Fruit fly (Drosophila melanogaster) whole organism, embryonic: Measurements from ENCODE around the gene CG6983.

Experiments used
- Asciz ChIP-seq: fragments of 200-800 bp; sonication (Bioruptor generic); optimal IDR thresholded peaks from 2 replicates; lab custom pipeline; 2017; ENCODE audit warnings: missing biosample characterization, mild to moderate bottlenecking, missing genetic modification characterization, missing genetic modification reagents
- Blimp-1 ChIP-seq: fragments of 200-800 bp; sonication (Bioruptor generic); optimal IDR thresholded peaks from 3 replicates; lab custom pipeline; 2018; ENCODE audit warnings: missing biosample characterization, missing genetic modification characterization, mild to moderate bottlenecking, moderate library complexity, missing genetic modification reagents
- CG11456 ChIP-seq: fragments of 200-800 bp; sonication (Bioruptor generic); IDR thresholded peaks from 3 replicates; pipeline ENCODE4 v1.3.6; 2022; ENCODE audit warnings: missing biosample characterization, missing genetic modification characterization
- CG12219 ChIP-seq: fragments of 200-800 bp; sonication (Bioruptor generic); optimal IDR thresholded peaks from 3 replicates; lab custom pipeline; 2018; ENCODE audit warnings: missing biosample characterization, mild to moderate bottlenecking, missing genetic modification characterization
- CG16815 ChIP-seq: fragments of 200-800 bp; sonication (Bioruptor generic); optimal IDR thresholded peaks from 3 replicates; lab custom pipeline; 2017; ENCODE audit warnings: missing biosample characterization, mild to moderate bottlenecking, missing genetic modification characterization
- CG2678 ChIP-seq: fragments of 200-800 bp; sonication (Bioruptor generic); optimal IDR thresholded peaks from 3 replicates; lab custom pipeline; 2019; ENCODE audit warnings: missing biosample characterization, mild to moderate bottlenecking, missing genetic modification characterization, moderate library complexity
- CG30020 ChIP-seq: fragments of 200-800 bp; optimal IDR thresholded peaks from 2 replicates; lab custom pipeline; 2019; ENCODE audit warnings: missing biosample characterization, mild to moderate bottlenecking, missing genetic modification characterization, moderate library complexity
- CG3065 ChIP-seq: fragments of 200-800 bp; sonication (Bioruptor generic); optimal IDR thresholded peaks from 2 replicates; lab custom pipeline; 2016; ENCODE audit warnings: missing biosample characterization, missing genetic modification characterization
- CG8944 ChIP-seq: fragments of 200-800 bp; sonication (Bioruptor generic); optimal IDR thresholded peaks from 3 replicates; lab custom pipeline; 2016; ENCODE audit warnings: missing biosample characterization, missing genetic modification characterization
- CG9727 ChIP-seq: fragments of 200-800 bp; sonication (Bioruptor generic); optimal IDR thresholded peaks from 3 replicates; lab custom pipeline; 2017; ENCODE audit warnings: missing biosample characterization, mild to moderate bottlenecking, missing genetic modification characterization
- CG9817 ChIP-seq: fragments of 200-800 bp; sonication (Bioruptor generic); optimal IDR thresholded peaks from 2 replicates; lab custom pipeline; 2018; ENCODE audit warnings: missing biosample characterization, mild to moderate bottlenecking, missing genetic modification characterization, moderate library complexity
- Chrac-16 ChIP-seq: fragments of 200-800 bp; sonication (Bioruptor generic); optimal IDR thresholded peaks from 3 replicates; lab custom pipeline; 2016; ENCODE audit warnings: missing biosample characterization, missing genetic modification characterization
- D19B ChIP-seq: fragments of 200-800 bp; sonication (Bioruptor generic); optimal IDR thresholded peaks from 2 replicates; lab custom pipeline; 2017; ENCODE audit warnings: missing biosample characterization, mild to moderate bottlenecking, missing genetic modification characterization
- Fer3 ChIP-seq: fragments of 200-800 bp; sonication (Bioruptor generic); optimal IDR thresholded peaks from 2 replicates; lab custom pipeline; 2018; ENCODE audit warnings: missing biosample characterization, mild to moderate bottlenecking, missing genetic modification characterization, moderate library complexity
- HLH4C ChIP-seq: fragments of 200-800 bp; sonication (Bioruptor generic); IDR thresholded peaks from 3 replicates; pipeline ENCODE4 v1.3.6; 2022; ENCODE audit warnings: missing biosample characterization, missing genetic modification characterization; ENCODE audit not compliant: partially characterized antibody
- HmgD ChIP-seq: fragments of 200-800 bp; sonication (Bioruptor generic); optimal IDR thresholded peaks from 3 replicates; lab custom pipeline; 2016; ENCODE audit warnings: missing biosample characterization, missing genetic modification characterization
- Hmr ChIP-seq: fragments of 200-800 bp; sonication (Bioruptor generic); optimal IDR thresholded peaks from 3 replicates; lab custom pipeline; 2017; ENCODE audit warnings: mild to moderate bottlenecking, missing biosample characterization, missing genetic modification reagents, missing genetic modification characterization
- Hr3 ChIP-seq: fragments of 200-800 bp; sonication (Bioruptor generic); optimal IDR thresholded peaks from 3 replicates; lab custom pipeline; 2016; ENCODE audit warnings: missing biosample characterization, missing genetic modification characterization
- Meics ChIP-seq: fragments of 200-800 bp; sonication (Bioruptor generic); optimal IDR thresholded peaks from 2 replicates; lab custom pipeline; 2017; ENCODE audit warnings: missing biosample characterization, mild to moderate bottlenecking, missing genetic modification characterization
- Myb ChIP-seq: fragments of 200-800 bp; sonication (Bioruptor generic); optimal IDR thresholded peaks from 2 replicates; lab custom pipeline; 2016; ENCODE audit warnings: missing biosample characterization, missing genetic modification characterization
- PHDP ChIP-seq: fragments of 200-800 bp; sonication (Bioruptor generic); optimal IDR thresholded peaks from 3 replicates; lab custom pipeline; 2018; ENCODE audit warnings: missing biosample characterization, mild to moderate bottlenecking, missing genetic modification characterization, moderate library complexity
- Ptx1 ChIP-seq: fragments of 200-800 bp; sonication (Bioruptor generic); IDR thresholded peaks from 2 replicates; pipeline ENCODE4 v1.3.6; 2022; ENCODE audit warnings: missing biosample characterization, missing genetic modification characterization
- YL-1 ChIP-seq: fragments of 200-800 bp; sonication (Bioruptor generic); optimal IDR thresholded peaks from 3 replicates; lab custom pipeline; 2017; ENCODE audit warnings: missing biosample characterization, mild to moderate bottlenecking, missing genetic modification characterization
- bbx ChIP-seq: fragments of 200-800 bp; sonication (Bioruptor generic); IDR thresholded peaks from 2 replicates; pipeline ENCODE4 v1.3.6; 2022; ENCODE audit warnings: missing biosample characterization, missing genetic modification characterization; ENCODE audit not compliant: partially characterized antibody
- caup ChIP-seq: fragments of 200-800 bp; sonication (Bioruptor generic); optimal IDR thresholded peaks from 3 replicates; lab custom pipeline; 2017; ENCODE audit warnings: missing biosample characterization, mild to moderate bottlenecking, missing genetic modification characterization, moderate library complexity; ENCODE audit not compliant: severe bottlenecking
- cwo ChIP-seq: fragments of 200-800 bp; sonication (Bioruptor generic); optimal IDR thresholded peaks from 3 replicates; lab custom pipeline; 2017; ENCODE audit warnings: missing biosample characterization, missing genetic modification characterization, mild to moderate bottlenecking, moderate library complexity, missing genetic modification reagents
- dan ChIP-seq: fragments of 200-800 bp; sonication (Bioruptor generic); IDR thresholded peaks from 2 replicates; pipeline ENCODE4 v1.3.6; 2022; ENCODE audit warnings: missing biosample characterization, missing genetic modification characterization
- gcm ChIP-seq: fragments of 200-800 bp; sonication (Bioruptor generic); optimal IDR thresholded peaks from 2 replicates; lab custom pipeline; 2019; ENCODE audit warnings: missing biosample characterization, mild to moderate bottlenecking, missing genetic modification characterization, moderate library complexity
- gro ChIP-seq: fragments of 200-800 bp; sonication (Bioruptor generic); optimal IDR thresholded peaks from 2 replicates; lab custom pipeline; 2016; ENCODE audit warnings: missing biosample characterization, missing genetic modification characterization
- hkb ChIP-seq, 2 experiments: fragments of 200-800 bp in 1 of 2; fragments of >200 bp in 1 of 2; sonication (Bioruptor generic) in 1 of 2; IDR thresholded peaks in 1 of 2; optimal IDR thresholded peaks in 1 of 2; 2 replicates each; pipeline versions ENCODE4 v1.3.6 to Lab custom; 2017 to 2022; ENCODE audit warnings: missing biosample characterization in 1 of 2, missing genetic modification characterization in 1 of 2
- ind ChIP-seq: fragments of 200-800 bp; sonication (Bioruptor generic); optimal IDR thresholded peaks from 3 replicates; lab custom pipeline; 2016; ENCODE audit warnings: missing biosample characterization, missing genetic modification characterization
- jing ChIP-seq: fragments of 200-800 bp; sonication (Bioruptor generic); optimal IDR thresholded peaks from 2 replicates; lab custom pipeline; 2018; ENCODE audit warnings: missing biosample characterization, mild to moderate bottlenecking, missing genetic modification characterization
- kah ChIP-seq: fragments of 200-800 bp; sonication (Bioruptor generic); optimal IDR thresholded peaks from 2 replicates; lab custom pipeline; 2018; ENCODE audit warnings: missing biosample characterization, mild to moderate bottlenecking, missing genetic modification characterization
- lbe ChIP-seq: fragments of 200-800 bp; sonication (Bioruptor generic); optimal IDR thresholded peaks from 2 replicates; lab custom pipeline; 2016; ENCODE audit warnings: missing biosample characterization, mild to moderate bottlenecking, missing genetic modification characterization
- maf-S ChIP-seq: fragments of 200-800 bp; sonication (Bioruptor generic); optimal IDR thresholded peaks from 2 replicates; lab custom pipeline; 2016; ENCODE audit warnings: missing biosample characterization, missing genetic modification characterization
- org-1 ChIP-seq: fragments of 200-800 bp; sonication (Bioruptor generic); optimal IDR thresholded peaks from 2 replicates; lab custom pipeline; 2017; ENCODE audit warnings: missing biosample characterization, missing genetic modification characterization
- pan ChIP-seq, 4 experiments: fragments of >200 bp in 3 of 4; fragments of 200-800 bp in 1 of 4; sonication (Bioruptor generic) in 1 of 4; optimal IDR thresholded peaks in 3 of 4; IDR thresholded peaks in 1 of 4; 2 replicates each; pipeline versions ENCODE4 v1.3.6 to Lab custom; 2017 to 2022; ENCODE audit warnings: missing biosample characterization in 2 of 4, missing genetic modification characterization in 2 of 4, mixed read lengths in 1 of 4
- sc ChIP-seq, 3 experiments: fragments of >200 bp in 2 of 3; fragments of 200-800 bp in 1 of 3; sonication (Bioruptor generic) in 1 of 3; optimal IDR thresholded peaks; 2 replicates in 2 of 3; 3 replicates in 1 of 3; lab custom pipeline; 2017; ENCODE audit warnings: mild to moderate bottlenecking in 1 of 3, missing biosample characterization in 1 of 3, missing genetic modification characterization in 1 of 3, missing genetic modification reagents in 1 of 3
- scrt ChIP-seq: fragments of 200-800 bp; sonication (Bioruptor generic); optimal IDR thresholded peaks from 2 replicates; lab custom pipeline; 2018; ENCODE audit warnings: missing biosample characterization, mild to moderate bottlenecking, missing genetic modification characterization, moderate library complexity
- sens ChIP-seq: fragments of 200-800 bp; sonication (Bioruptor generic); peaks from one replicate; lab custom pipeline; 2016; ENCODE audit warnings: missing biosample characterization, missing genetic modification characterization
- seq ChIP-seq: fragments of 200-800 bp; sonication (Bioruptor generic); IDR thresholded peaks from 2 replicates; pipeline ENCODE4 v1.3.6; 2022; ENCODE audit warnings: missing biosample characterization, missing genetic modification characterization
- slbo ChIP-seq: fragments of 200-800 bp; sonication (Bioruptor generic); IDR thresholded peaks from 2 replicates; pipeline ENCODE4 v1.3.6; 2022; ENCODE audit warnings: missing biosample characterization, missing genetic modification characterization
- slp2 ChIP-seq: fragments of 200-800 bp; sonication (Bioruptor generic); optimal IDR thresholded peaks from 2 replicates; lab custom pipeline; 2016; ENCODE audit warnings: missing biosample characterization, missing genetic modification characterization
- sob ChIP-seq: fragments of 200-800 bp; sonication (Bioruptor generic); IDR thresholded peaks from 2 replicates; pipeline ENCODE4 v1.3.6; 2022; ENCODE audit warnings: missing biosample characterization, missing genetic modification characterization
- tup ChIP-seq: fragments of 200-800 bp; sonication (Bioruptor generic); optimal IDR thresholded peaks from 2 replicates; lab custom pipeline; 2016; ENCODE audit warnings: missing biosample characterization, mild to moderate bottlenecking, missing genetic modification characterization, moderate library complexity
- zen ChIP-seq: fragments of 200-800 bp; sonication (Bioruptor generic); optimal IDR thresholded peaks from 3 replicates; lab custom pipeline; 2018; ENCODE audit warnings: missing biosample characterization, mild to moderate bottlenecking, missing genetic modification characterization, moderate library complexity
- zfh2 ChIP-seq: fragments of 200-800 bp; sonication (Bioruptor generic); optimal IDR thresholded peaks from 2 replicates; lab custom pipeline; 2016; ENCODE audit warnings: missing biosample characterization, missing genetic modification characterization

CG6983 gene

dm6 chr3L:8395630-8396168 lies 53.5 kb downstream of the CG6983 start, which contains the start of gene CG7120 (continued):
- TF ChIP-seq CG11456 (GFP tag; lab: Robert Waterston, UW) (no peak), tup (GFP tag; lab: Kevin White, UChicago) (peak; percentile 33), pan (optimal IDR thresholded peaks at IDR 0.05; lab: Kevin White, UChicago) (no peak), pan (GFP tag; optimal IDR thresholded peaks at IDR 0.05 in 1 of 2, IDR thresholded peaks at IDR 0.05 in 1 of 2) (no peak), CG8944 (GFP tag; lab: Kevin White, UChicago) (peak; percentile 11), Asciz (GFP tag; lab: Kevin White, UChicago) (no peak), CG12219 (GFP tag; lab: Kevin White, UChicago) (peak; percentile 31), Myb (GFP tag; lab: Kevin White, UChicago) (peak; percentile 26), Hmr (GFP tag; lab: Kevin White, UChicago) (peak; percentile 36), Fer3 (tag; lab: Kevin White, UChicago) (peak; percentile 18), zen (peak; percentile 37), CG30020 (tag; lab: Kevin White, UChicago) (no peak), ind (GFP tag; lab: Kevin White, UChicago) (peak; percentile 62), sens (GFP tag; lab: Kevin White, UChicago) (peak; percentile 93), lbe (GFP tag; lab: Kevin White, UChicago) (no peak), hkb (optimal IDR thresholded peaks at IDR 0.05; lab: Kevin White, UChicago) (no peak), hkb (GFP tag; IDR thresholded peaks at IDR 0.05; lab: Robert Waterston, UW) (peak; percentile 43; the same call in 1 of the 2 replicates), D19B (GFP tag; lab: Kevin White, UChicago) (peak; percentile 3), scrt (GFP tag; lab: Kevin White, UChicago) (peak; percentile 36), caup (GFP tag; lab: Kevin White, UChicago) (peak; percentile 26), CG3065 (GFP tag; lab: Kevin White, UChicago) (no peak), org-1 (GFP tag; lab: Kevin White, UChicago) (peak; percentile 21), gro (GFP tag; lab: Kevin White, UChicago) (no peak), zfh2 (GFP tag; lab: Kevin White, UChicago) (no peak), HmgD (GFP tag; lab: Kevin White, UChicago) (peak; percentile 7), CG16815 (GFP tag; lab: Kevin White, UChicago) (peak; percentile 32), CG9817 (tag; lab: Kevin White, UChicago) (peak; percentile 26), Meics (GFP tag; lab: Kevin White, UChicago) (peak; percentile 50), CG9727 (GFP tag; lab: Kevin White, UChicago) (peak; percentile 32), sc (optimal IDR thresholded peaks at IDR 0.05; lab: Kevin White, UChicago) (no peak), sc (GFP tag; optimal IDR thresholded peaks at IDR 0.05; lab: Kevin White, UChicago) (peak; percentile 39), YL-1 (GFP tag; lab: Kevin White, UChicago) (no peak), sob (GFP tag; lab: Robert Waterston, UW) (peak; percentile 62; the same call in 1 of the 2 replicates), PHDP (tag; lab: Kevin White, UChicago) (peak; percentile 55), dan (GFP tag; lab: Robert Waterston, UW) (no peak), seq (GFP tag; lab: Robert Waterston, UW) (peak; percentile 17; the same call in 1 of the 2 replicates), maf-S (peak; percentile 26), Ptx1 (GFP tag; lab: Robert Waterston, UW) (0 out of 2 replicates have a peak, but pooled peaks have one; percentile 13), bbx (GFP tag; lab: Robert Waterston, UW) (no peak), jing (GFP tag; lab: Kevin White, UChicago) (peak; percentile 28), kah (no peak), cwo (peak; percentile 41), slbo (0 out of 2 replicates have a peak, but pooled peaks have one; percentile 36), Hr3 (GFP tag; lab: Kevin White, UChicago) (peak; percentile 7), slp2 (GFP tag; lab: Kevin White, UChicago) (peak; percentile 54), Chrac-16 (GFP tag; lab: Kevin White, UChicago) (peak; percentile 24), gcm (peak; percentile 21), HLH4C (GFP tag; lab: Robert Waterston, UW) (peak; percentile 67; the same call in 1 of the 3 replicates), CG2678 (tag; lab: Kevin White, UChicago) (no peak), Blimp-1 (peak; percentile 55)
